Fruit fly (Drosophila melanogaster): Measurements from ENCODE around the gene CG13737.

CG13737 gene

dm6 chr3L:13912777-13913176 lies 34.0 kb downstream of the CG13737 start (continued):
- TF ChIP-seq CG10274 (GFP tag; optimal IDR thresholded peaks at IDR 0.05) (no peak), Mad (GFP tag; optimal IDR thresholded peaks at IDR 0.05) (no peak), gro (GFP tag; optimal IDR thresholded peaks at IDR 0.05) (peak; percentile 11), disco-r (GFP tag; optimal IDR thresholded peaks at IDR 0.05) (no peak), Elba2 (GFP tag; optimal IDR thresholded peaks at IDR 0.05) (no peak), prd (optimal IDR thresholded peaks at IDR 0.05) (no peak), prd (GFP tag; IDR thresholded peaks at IDR 0.05) (no peak), tap (tag; optimal IDR thresholded peaks at IDR 0.05) (no peak), zf30C (GFP tag; optimal IDR thresholded peaks at IDR 0.05) (no peak), ash1 (GFP tag; optimal IDR thresholded peaks at IDR 0.05) (no peak), gce (GFP tag; IDR thresholded peaks at IDR 0.05) (no peak), twi (tag; optimal IDR thresholded peaks at IDR 0.05) (no peak), odd (GFP tag; optimal IDR thresholded peaks at IDR 0.05) (no peak), tx (GFP tag; optimal IDR thresholded peaks at IDR 0.05) (no peak), Stat92E (GFP tag; optimal IDR thresholded peaks at IDR 0.05) (no peak), CG18262 (tag; optimal IDR thresholded peaks at IDR 0.05) (no peak), CG11247 (GFP tag; IDR thresholded peaks at IDR 0.05) (no peak), slp2 (GFP tag; optimal IDR thresholded peaks at IDR 0.05) (no peak), CG2202 (tag; optimal IDR thresholded peaks at IDR 0.05) (no peak), Hey (tag; optimal IDR thresholded peaks at IDR 0.05) (no peak), dan (GFP tag; IDR thresholded peaks at IDR 0.05) (no peak), ranshi (GFP tag; IDR thresholded peaks at IDR 0.05) (no peak), sc (optimal IDR thresholded peaks at IDR 0.05) (no peak), sc (GFP tag; optimal IDR thresholded peaks at IDR 0.05) (no peak), CG7963 (GFP tag; IDR thresholded peaks at IDR 0.05; ENCODE audit: partially characterized antibody) (no peak), Gsc (GFP tag; IDR thresholded peaks at IDR 0.05) (no peak), Dp (GFP tag; optimal IDR thresholded peaks at IDR 0.05) (no peak), CG7357 (GFP tag; IDR thresholded peaks at IDR 0.05) (no peak), pb (GFP tag; optimal IDR thresholded peaks at IDR 0.05) (no peak), NC2α (GFP tag; optimal IDR thresholded peaks at IDR 0.05) (no peak), amos (GFP tag; IDR thresholded peaks at IDR 0.05; ENCODE audit: partially characterized antibody) (no peak), Dfd (GFP tag; optimal IDR thresholded peaks at IDR 0.05) (no peak), CG6791 (GFP tag; IDR thresholded peaks at IDR 0.05; ENCODE audit: partially characterized antibody) (no peak), ftz-f1 (GFP tag; optimal IDR thresholded peaks at IDR 0.05) (no peak), ab (GFP tag; optimal IDR thresholded peaks at IDR 0.05) (no peak), MBD-R2 (GFP tag; IDR thresholded peaks at IDR 0.05) (no peak), CG6254 (GFP tag; optimal IDR thresholded peaks at IDR 0.05) (no peak), CG30020 (tag; optimal IDR thresholded peaks at IDR 0.05) (no peak), bowl (GFP tag; IDR thresholded peaks at IDR 0.05) (no peak), CG5953 (GFP tag; IDR thresholded peaks at IDR 0.05) (no peak), CG15696 (tag; optimal IDR thresholded peaks at IDR 0.05) (no peak), pita (GFP tag; optimal IDR thresholded peaks at IDR 0.05) (no peak), dmrt99B (tag; optimal IDR thresholded peaks at IDR 0.05) (no peak), Ssrp (tag; optimal IDR thresholded peaks at IDR 0.05) (no peak), CG4730 (GFP tag; IDR thresholded peaks at IDR 0.05) (no peak), dimm (GFP tag; IDR thresholded peaks at IDR 0.05) (no peak), MESR4 (GFP tag; optimal IDR thresholded peaks at IDR 0.05) (no peak), Asciz (GFP tag; optimal IDR thresholded peaks at IDR 0.05) (no peak), CG4707 (GFP tag; optimal IDR thresholded peaks at IDR 0.05) (no peak), CG9797 (GFP tag; optimal IDR thresholded peaks at IDR 0.05) (no peak), Fer3 (tag; optimal IDR thresholded peaks at IDR 0.05) (peak; percentile 49), CrebB (tag; optimal IDR thresholded peaks at IDR 0.05) (peak; percentile 21), Adf1 (GFP tag; IDR thresholded peaks at IDR 0.05) (peak; percentile 35; the same call in 1 of the 2 replicates)
